Worm (Caenorhabditis elegans): ENCODE measurements around the gene T26C12.3.

DNA sequence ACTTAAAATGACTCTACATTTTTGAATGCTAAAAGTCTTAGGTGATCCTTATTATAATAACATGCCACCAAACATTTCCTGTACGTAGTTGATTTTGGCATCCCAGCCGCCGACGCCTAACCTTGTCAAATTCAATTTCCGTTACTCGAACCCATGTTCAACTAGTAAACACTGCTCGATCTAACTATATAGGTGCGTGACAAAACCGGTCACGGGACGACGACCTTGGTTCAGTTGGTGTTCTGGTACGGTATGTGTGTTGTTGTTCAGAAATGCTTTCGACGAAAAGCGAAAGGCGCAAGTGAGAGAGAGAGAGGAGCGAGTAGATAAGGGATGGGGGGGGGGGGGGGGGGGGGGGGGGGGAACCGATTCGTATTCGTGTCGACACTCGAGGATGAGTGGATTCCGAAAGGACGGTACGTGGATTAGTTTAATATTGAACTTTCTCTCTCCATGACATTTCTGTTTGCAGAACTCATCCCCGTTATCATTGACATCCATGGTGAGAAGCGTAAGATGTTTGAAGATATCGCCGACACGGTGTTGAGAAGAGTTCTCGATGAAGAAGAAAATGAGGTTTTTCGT lies 18.9 kb upstream of the T26C12.3 start, which contains the start of gene W08E12.8:
- no peak for TF ChIP-seq unc-86 (tag; optimal IDR thresholded peaks at IDR 0.05)
- no peak for TF ChIP-seq fax-1 (tag; optimal IDR thresholded peaks at IDR 0.05)
- no peak for TF ChIP-seq ama-1 (optimal IDR thresholded peaks at IDR 0.05)
